Worm (Caenorhabditis elegans): ENCODE data around the gene hmit-1.1.
A peak's percentile ranks its signal among the peaks of the same experiment; 100 is the strongest.

Gene hmit-1.1

ce11 chrV:18516496-18516895 is at the start of gene hmit-1.1:
Gene hmit-1.1 (plus strand): TSS chrV:18516789.
- TF ChIP-seq zag-1 (tag; optimal IDR thresholded peaks at IDR 0.05) (no peak), pha-4 (tag; optimal IDR thresholded peaks at IDR 0.05) (peak; percentile 29), elt-2 (tag; optimal IDR thresholded peaks at IDR 0.05) (peak; percentile 97), jun-1 (tag; optimal IDR thresholded peaks at IDR 0.05) (peak; percentile 26), pqm-1 (tag; optimal IDR thresholded peaks at IDR 0.05) (peak; percentile 94)

DNA sequence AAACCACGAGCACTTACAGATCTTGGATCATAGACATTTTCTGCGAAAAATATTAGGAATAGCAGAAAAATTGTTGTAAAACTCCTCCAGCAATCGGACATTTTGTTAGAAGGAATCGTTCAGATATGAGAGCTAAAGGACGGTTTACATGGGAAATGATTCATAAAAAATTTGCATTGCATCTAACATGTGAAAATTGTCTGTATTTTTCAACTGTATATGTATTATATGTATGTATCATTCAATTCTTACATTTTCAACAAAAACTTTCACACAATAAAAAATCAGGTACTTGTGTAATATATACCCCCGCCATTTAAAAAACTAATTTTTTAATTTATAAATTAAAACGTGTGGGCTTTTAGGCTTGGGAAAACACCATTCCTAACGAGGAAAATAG is 48.5 kb upstream of the hmit-1.1 start, which contains the start of gene ZK228.13:
Gene ZK228.13 (minus strand): TSS at position 101 of the 400 bp plus-strand sequence.
- TF ChIP-seq hmg-11 (tag; optimal IDR thresholded peaks at IDR 0.05), result no peak
- TF ChIP-seq elt-3 (tag; optimal IDR thresholded peaks at IDR 0.05), result no peak
- no peak for TF ChIP-seq nhr-11 (tag; optimal IDR thresholded peaks at IDR 0.05)
- no peak for TF ChIP-seq ZK546.5 (tag; optimal IDR thresholded peaks at IDR 0.05)
- TF ChIP-seq egl-27 (tag; optimal IDR thresholded peaks at IDR 0.05), result no peak
- TF ChIP-seq nhr-76 (tag; optimal IDR thresholded peaks at IDR 0.05), result no peak

DNA sequence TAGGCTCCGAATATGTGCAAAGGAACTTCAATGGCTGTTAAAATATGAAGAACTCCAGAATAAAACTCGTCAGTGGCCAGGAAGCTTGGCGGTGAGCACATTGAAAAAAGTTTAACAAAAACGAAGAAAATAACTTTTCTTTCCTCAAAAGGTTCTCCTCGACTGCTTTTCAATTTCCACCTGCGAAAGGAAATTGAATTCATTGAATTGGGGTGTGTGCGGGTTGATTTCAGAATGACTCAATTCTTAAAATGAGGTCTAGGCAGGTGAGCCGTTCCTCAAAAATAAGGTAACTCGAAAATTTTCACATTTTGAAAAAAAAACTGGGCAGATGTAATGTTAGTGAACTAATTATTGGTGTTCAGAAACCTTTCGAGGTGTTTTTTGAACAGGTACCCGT is 43.2 kb upstream of the hmit-1.1 start, which contains the start of gene srh-182:
Gene srh-182 (minus strand): TSS at position 101 of the 400 bp plus-strand sequence.
- TF ChIP-seq jun-1 (tag; optimal IDR thresholded peaks at IDR 0.05) (no peak), zag-1 (tag; optimal IDR thresholded peaks at IDR 0.05) (no peak), fkh-2 (tag; optimal IDR thresholded peaks at IDR 0.05) (no peak), lin-39 (tag; optimal IDR thresholded peaks at IDR 0.05) (no peak), unc-62 (GFP tag; optimal IDR thresholded peaks at IDR 0.05) (no peak), nhr-11 (tag; optimal IDR thresholded peaks at IDR 0.05) (no peak), nhr-76 (tag; optimal IDR thresholded peaks at IDR 0.05) (no peak), ceh-82 (tag; optimal IDR thresholded peaks at IDR 0.05) (no peak), ceh-28 (tag; optimal IDR thresholded peaks at IDR 0.05) (no peak), ZK546.5 (tag; optimal IDR thresholded peaks at IDR 0.05) (no peak), egl-5 (tag; optimal IDR thresholded peaks at IDR 0.05) (no peak), lsy-12 (tag; optimal IDR thresholded peaks at IDR 0.05) (no peak), pqm-1 (tag; optimal IDR thresholded peaks at IDR 0.05) (no peak), lin-15B (tag; optimal IDR thresholded peaks at IDR 0.05) (no peak), pha-4 (tag; optimal IDR thresholded peaks at IDR 0.05) (no peak)

ce11 chrV:18474223-18474622 is 42.4 kb upstream of the hmit-1.1 start, which contains the start of gene srh-181:
Gene srh-181 (plus strand): TSS chrV:18474523.
- TF ChIP-seq ztf-4 (tag; optimal IDR thresholded peaks at IDR 0.05) (no peak), nhr-12 (tag; optimal IDR thresholded peaks at IDR 0.05) (no peak), elt-1 (tag; optimal IDR thresholded peaks at IDR 0.05) (no peak), nhr-67 (tag; optimal IDR thresholded peaks at IDR 0.05) (no peak), mml-1 (tag; optimal IDR thresholded peaks at IDR 0.05) (no peak), elt-3 (tag; optimal IDR thresholded peaks at IDR 0.05) (no peak), hmg-11 (tag; optimal IDR thresholded peaks at IDR 0.05) (no peak), fkh-2 (tag; optimal IDR thresholded peaks at IDR 0.05) (no peak), lsy-12 (tag; optimal IDR thresholded peaks at IDR 0.05) (no peak), skn-1 (tag; optimal IDR thresholded peaks at IDR 0.05) (no peak), aly-2 (tag; optimal IDR thresholded peaks at IDR 0.05) (no peak), nhr-28 (tag; optimal IDR thresholded peaks at IDR 0.05) (no peak), lin-15B (tag; optimal IDR thresholded peaks at IDR 0.05) (no peak), unc-62 (GFP tag; optimal IDR thresholded peaks at IDR 0.05) (no peak), nfya-1 (tag; optimal IDR thresholded peaks at IDR 0.05; ENCODE audit: insufficient read depth) (no peak), elt-2 (tag; optimal IDR thresholded peaks at IDR 0.05) (no peak), nhr-77 (tag; optimal IDR thresholded peaks at IDR 0.05) (no peak), eor-1 (tag; optimal IDR thresholded peaks at IDR 0.05) (no peak), zag-1 (tag; optimal IDR thresholded peaks at IDR 0.05) (no peak)

DNA sequence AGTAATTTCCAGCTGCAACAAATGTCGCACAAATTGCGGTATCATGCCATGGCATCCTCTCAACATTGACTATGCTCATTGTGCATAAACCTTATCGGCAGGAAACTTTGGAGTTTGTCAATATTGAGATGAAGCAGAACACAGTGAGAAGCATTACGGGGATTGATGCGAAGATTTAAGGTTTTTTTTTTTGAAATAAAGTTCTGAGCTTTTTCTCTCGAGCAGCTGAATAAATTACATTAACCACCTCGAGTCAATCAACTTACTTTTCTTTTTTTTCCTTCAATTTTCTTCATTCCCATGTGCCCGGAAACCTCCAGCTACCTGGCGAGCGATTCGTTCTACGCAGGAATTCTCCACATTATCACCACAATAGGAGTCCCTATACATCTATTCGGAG is 40.5 kb upstream of the hmit-1.1 start, which contains the start of gene srh-179:
Gene srh-179 (plus strand): TSS at position 301 of the 400 bp plus-strand sequence.
- no peak for TF ChIP-seq nhr-237 (tag; optimal IDR thresholded peaks at IDR 0.05)
- no peak for TF ChIP-seq ceh-28 (tag; optimal IDR thresholded peaks at IDR 0.05)
- no peak for TF ChIP-seq daf-12 (tag; optimal IDR thresholded peaks at IDR 0.05)
- no peak for TF ChIP-seq mml-1 (tag; optimal IDR thresholded peaks at IDR 0.05)
- TF ChIP-seq zag-1 (tag; optimal IDR thresholded peaks at IDR 0.05), result no peak
- no peak for TF ChIP-seq snpc-4 (tag; optimal IDR thresholded peaks at IDR 0.05)
- TF ChIP-seq aly-2 (tag; optimal IDR thresholded peaks at IDR 0.05), result no peak
- TF ChIP-seq ztf-4 (tag; optimal IDR thresholded peaks at IDR 0.05), result no peak
- no peak for TF ChIP-seq nhr-11 (tag; optimal IDR thresholded peaks at IDR 0.05)
- TF ChIP-seq nhr-23 (tag; optimal IDR thresholded peaks at IDR 0.05), result no peak
- TF ChIP-seq fkh-2 (tag; optimal IDR thresholded peaks at IDR 0.05), result no peak
- no peak for TF ChIP-seq nhr-25 (tag; optimal IDR thresholded peaks at IDR 0.05)
- no peak for TF ChIP-seq skn-1 (tag; optimal IDR thresholded peaks at IDR 0.05)
- no peak for TF ChIP-seq unc-62 (GFP tag; optimal IDR thresholded peaks at IDR 0.05)
- TF ChIP-seq tbx-2 (tag; optimal IDR thresholded peaks at IDR 0.05), result no peak
- TF ChIP-seq lsy-12 (tag; optimal IDR thresholded peaks at IDR 0.05), result no peak
- no peak for TF ChIP-seq fos-1 (tag; optimal IDR thresholded peaks at IDR 0.05)
- no peak for TF ChIP-seq nhr-43 (tag; optimal IDR thresholded peaks at IDR 0.05; ENCODE audit: poor library complexity, severe bottlenecking)
